Worm (Caenorhabditis elegans) whole organism, early embryonic: ENCODE measurements around the gene R12B2.13.

Experiments used
- B0310.2 ChIP-seq: sonication (generic microtip); optimal IDR thresholded peaks from 2 replicates; lab custom pipeline; 2016; ENCODE audit warnings: mild to moderate bottlenecking, missing genetic modification characterization, missing compliant biosample characterization
- F13C5.2 ChIP-seq: sonication (generic microtip); optimal IDR thresholded peaks from 2 replicates; lab custom pipeline; 2017; ENCODE audit warnings: mild to moderate bottlenecking, missing genetic modification characterization, inconsistent platforms, missing compliant biosample characterization
- aly-1 ChIP-seq: sonication (generic microtip); optimal IDR thresholded peaks from 2 replicates; lab custom pipeline; 2016; ENCODE audit warnings: missing genetic modification characterization, missing compliant biosample characterization
- ama-1 ChIP-seq: fragments of 150-350 bp; optimal IDR thresholded peaks from 2 replicates; lab custom pipeline; 2014
- ceh-13 ChIP-seq: fragments of 200-800 bp; sonication (Bioruptor generic); optimal IDR thresholded peaks from 2 replicates; lab custom pipeline; 2018; ENCODE audit warnings: mild to moderate bottlenecking, missing genetic modification characterization, missing compliant biosample characterization
- ceh-36 ChIP-seq: sonication (generic microtip); optimal IDR thresholded peaks from 2 replicates; lab custom pipeline; 2016; ENCODE audit warnings: missing genetic modification characterization, inconsistent platforms, missing compliant biosample characterization
- ets-7 ChIP-seq: sonication (generic microtip); optimal IDR thresholded peaks from 2 replicates; lab custom pipeline; 2016; ENCODE audit warnings: missing genotype, missing genetic modification characterization, missing compliant biosample characterization
- flt-1 ChIP-seq: fragments of 200-800 bp; sonication (Bioruptor generic); IDR thresholded peaks from 2 replicates; pipeline ENCODE4 v1.3.6; 2022; ENCODE audit warnings: missing genetic modification characterization, missing compliant biosample characterization
- hmbx-1 ChIP-seq: sonication (generic microtip); optimal IDR thresholded peaks from 2 replicates; lab custom pipeline; 2016; ENCODE audit warnings: mild to moderate bottlenecking, missing genetic modification characterization, missing compliant biosample characterization
- hmg-4 ChIP-seq: fragments of 200-800 bp; sonication (Bioruptor generic); optimal IDR thresholded peaks from 2 replicates; lab custom pipeline; 2018; ENCODE audit warnings: mild to moderate bottlenecking, missing genetic modification characterization, missing compliant biosample characterization
- hnd-1 ChIP-seq: sonication (generic microtip); optimal IDR thresholded peaks from 2 replicates; lab custom pipeline; 2016; ENCODE audit warnings: missing genetic modification characterization, missing compliant biosample characterization
- pes-1 ChIP-seq: fragments of 200-800 bp; sonication (Bioruptor generic); IDR thresholded peaks from 2 replicates; pipeline ENCODE4 v1.3.6; 2022; ENCODE audit warnings: missing genetic modification reagents, missing genetic modification characterization, missing compliant biosample characterization
- scrt-1 ChIP-seq: fragments of 200-800 bp; sonication (Bioruptor generic); IDR thresholded peaks from 2 replicates; pipeline ENCODE4 v1.3.6; 2022; ENCODE audit warnings: missing genetic modification characterization, missing compliant biosample characterization
- sea-1 ChIP-seq: fragments of 200-800 bp; sonication (Bioruptor generic); conservative IDR thresholded peaks from 2 replicates; pipeline ENCODE4 v1.3.6; 2022; ENCODE audit warnings: missing genetic modification characterization, missing compliant biosample characterization
- tbx-11 ChIP-seq: fragments of 200-800 bp; sonication (Bioruptor generic); IDR thresholded peaks from 2 replicates; pipeline ENCODE4 v1.3.6; 2022; ENCODE audit warnings: missing genetic modification characterization, missing compliant biosample characterization
- tbx-37 ChIP-seq: fragments of 200-800 bp; sonication (Bioruptor generic); conservative IDR thresholded peaks from 2 replicates; pipeline ENCODE4 v1.3.6; 2022; ENCODE audit warnings: missing genetic modification reagents, missing genetic modification characterization, missing compliant biosample characterization
- tra-4 ChIP-seq: sonication (generic microtip); optimal IDR thresholded peaks from 2 replicates; lab custom pipeline; 2017; ENCODE audit warnings: missing genetic modification characterization, missing compliant biosample characterization

The R12B2.13 gene

ce11 chrIII:5805273-5805672, 28.0 kb downstream of the R12B2.13 start, which contains the start of gene R12B2.3:
Gene R12B2.3, plus strand, starts transcription at chrIII:5805573.
- TF ChIP-seq tra-4 (tag; lab: Kevin White, UChicago) (no peak), sea-1 (no peak), ets-7 (no peak), aly-1 (tag; lab: Kevin White, UChicago) (no peak), hmg-4 (no peak), flt-1 (no peak), tbx-37 (no peak), ceh-36 (tag; lab: Kevin White, UChicago) (no peak), hmbx-1 (tag; lab: Kevin White, UChicago) (no peak), ceh-13 (no peak), scrt-1 (GFP tag; lab: Robert Waterston, UW) (no peak), pes-1 (GFP tag; lab: Robert Waterston, UW) (no peak)

DNA sequence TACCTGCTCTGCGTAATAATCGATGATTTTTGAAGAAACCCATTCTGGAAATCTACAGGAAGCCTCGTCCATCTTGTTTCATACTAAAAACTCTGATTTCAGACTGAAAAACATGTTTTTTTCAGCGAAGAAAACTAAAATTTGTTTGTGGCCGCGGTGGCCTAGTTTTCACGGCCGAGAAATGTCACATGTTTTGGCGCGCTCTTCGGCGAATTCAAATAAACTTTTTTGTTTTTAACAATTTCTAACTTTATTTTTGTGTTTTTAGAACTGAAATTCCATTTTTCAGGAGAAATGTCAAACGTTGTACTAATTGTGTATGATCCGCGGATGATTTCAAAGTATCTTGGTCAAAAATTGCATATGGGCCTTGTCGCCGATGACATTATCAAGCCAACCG, 30.3 kb downstream of the R12B2.13 start, which contains the start of the genes polq-1 and him-10:
polq-1 (minus strand) TSS at position 190 of the 400 bp plus-strand sequence.
him-10 (plus strand) TSS at position 290 of the 400 bp plus-strand sequence.
- TF ChIP-seq tra-4 (tag; lab: Kevin White, UChicago) = no peak
- no peak for TF ChIP-seq scrt-1 (GFP tag; lab: Robert Waterston, UW)
- no peak for TF ChIP-seq F13C5.2 (tag; lab: Kevin White, UChicago)
- no peak for TF ChIP-seq aly-1 (tag; lab: Kevin White, UChicago)
- no peak for TF ChIP-seq ceh-36 (tag; lab: Kevin White, UChicago)
- TF ChIP-seq ets-7 = no peak
- TF ChIP-seq pes-1 (GFP tag; lab: Robert Waterston, UW) = no peak
- TF ChIP-seq hmg-4 = no peak
- no peak for TF ChIP-seq sea-1
- no peak for TF ChIP-seq flt-1
- no peak for TF ChIP-seq tbx-11
- no peak for TF ChIP-seq tbx-37
- TF ChIP-seq ama-1 (lab: Kevin White, UChicago) = no peak
- no peak for TF ChIP-seq ceh-13
- TF ChIP-seq hmbx-1 (tag; lab: Kevin White, UChicago) = no peak
- TF ChIP-seq B0310.2 (tag; lab: Kevin White, UChicago) = no peak
- no peak for TF ChIP-seq hnd-1 (tag; lab: Kevin White, UChicago)

ce11 chrIII:5798747-5799146, 34.5 kb downstream of the R12B2.13 start, which contains the start of gene ceh-10:
Gene ceh-10, plus strand, starts transcription at chrIII:5799047.
- no peak for TF ChIP-seq tra-4 (tag; lab: Kevin White, UChicago)
- TF ChIP-seq scrt-1 (GFP tag; lab: Robert Waterston, UW) = no peak
- TF ChIP-seq hmbx-1 (tag; lab: Kevin White, UChicago) = no peak
- TF ChIP-seq B0310.2 (tag; lab: Kevin White, UChicago) = no peak
- TF ChIP-seq F13C5.2 (tag; lab: Kevin White, UChicago) = no peak
- no peak for TF ChIP-seq ceh-36 (tag; lab: Kevin White, UChicago)
- TF ChIP-seq tbx-11 = no peak
- TF ChIP-seq ceh-13 = no peak
- no peak for TF ChIP-seq hnd-1 (tag; lab: Kevin White, UChicago)
- no peak for TF ChIP-seq aly-1 (tag; lab: Kevin White, UChicago)
- TF ChIP-seq hmg-4 = no peak
- no peak for TF ChIP-seq pes-1 (GFP tag; lab: Robert Waterston, UW)
- TF ChIP-seq sea-1 = no peak
- TF ChIP-seq ama-1 (lab: Kevin White, UChicago) = no peak
- TF ChIP-seq flt-1 = no peak
- no peak for TF ChIP-seq tbx-37
- TF ChIP-seq ets-7 = no peak

ce11 chrIII:5794982-5795381, 38.3 kb downstream of the R12B2.13 start:
- TF ChIP-seq aly-1 (tag; lab: Kevin White, UChicago) (no peak), hmbx-1 (tag; lab: Kevin White, UChicago) (no peak), hmg-4 (no peak), ceh-36 (tag; lab: Kevin White, UChicago) (no peak), tbx-11 (no peak), tbx-37 (no peak), F13C5.2 (tag; lab: Kevin White, UChicago) (no peak), hnd-1 (tag; lab: Kevin White, UChicago) (no peak), sea-1 (no peak), ets-7 (no peak), ama-1 (lab: Kevin White, UChicago) (no peak), ceh-13 (no peak), scrt-1 (GFP tag; lab: Robert Waterston, UW) (no peak), pes-1 (GFP tag; lab: Robert Waterston, UW) (no peak), tra-4 (tag; lab: Kevin White, UChicago) (no peak)

- TF ChIP-seq flt-1 = no peak
- TF ChIP-seq F13C5.2 (tag; lab: Kevin White, UChicago) = no peak
- TF ChIP-seq ama-1 (lab: Kevin White, UChicago) = no peak
- no peak for TF ChIP-seq pes-1 (GFP tag; lab: Robert Waterston, UW)
- no peak for TF ChIP-seq ceh-36 (tag; lab: Kevin White, UChicago)
- no peak for TF ChIP-seq hmbx-1 (tag; lab: Kevin White, UChicago)
- no peak for TF ChIP-seq hmg-4
- TF ChIP-seq tra-4 (tag; lab: Kevin White, UChicago) = no peak
Observed at ce11 chrIII:5790550-5790949, 42.7 kb downstream of the R12B2.13 start, which contains the start of gene rev-3. Gene rev-3, minus strand, starts transcription at chrIII:5790650.

ce11 chrIII:5785273-5785929, 47.9 kb downstream of the R12B2.13 start, which contains the start of gene Y37B11A.3:
Gene Y37B11A.3, minus strand, starts transcription at chrIII:5785323.
- no peak for TF ChIP-seq ceh-13
- TF ChIP-seq sea-1 = no peak
- TF ChIP-seq ama-1 (lab: Kevin White, UChicago) = no peak
- no peak for TF ChIP-seq ceh-36 (tag; lab: Kevin White, UChicago)
- no peak for TF ChIP-seq F13C5.2 (tag; lab: Kevin White, UChicago)
- TF ChIP-seq hmg-4 = no peak
- TF ChIP-seq ets-7 = no peak
- no peak for TF ChIP-seq hmbx-1 (tag; lab: Kevin White, UChicago)
- no peak for TF ChIP-seq flt-1
